Worm (Caenorhabditis elegans) whole organism, young adult: ENCODE data around the gene C05D9.3.

Source experiments
- B0019.2 ChIP-seq: fragments of 200-800 bp; sonication (Bioruptor generic); conservative IDR thresholded peaks from 2 replicates; pipeline ENCODE4 v1.3.6; 2022; ENCODE audit warnings: missing genetic modification reagents, missing genetic modification characterization, missing compliant biosample characterization
- B0035.1 ChIP-seq: sonication (generic microtip); optimal IDR thresholded peaks from 2 replicates; lab custom pipeline; 2016; ENCODE audit warnings: missing genetic modification characterization, mild to moderate bottlenecking, missing compliant biosample characterization, missing genotype, missing genetic modification reagents
- F23B12.7 ChIP-seq: sonication (generic microtip); optimal IDR thresholded peaks from 2 replicates; lab custom pipeline; 2017; ENCODE audit warnings: missing genetic modification characterization, mild to moderate bottlenecking, missing compliant biosample characterization, antibody characterized with exemption, moderate library complexity; ENCODE audit not compliant: insufficient read depth
- F33H1.4 ChIP-seq: fragments of 200-800 bp; sonication (Bioruptor generic); IDR thresholded peaks from 2 replicates; pipeline ENCODE4 v1.3.6; 2022; ENCODE audit warnings: missing genetic modification reagents, missing genetic modification characterization, missing compliant biosample characterization
- F39B2.1 ChIP-seq: fragments of 200-800 bp; sonication (Bioruptor generic); IDR thresholded peaks from 2 replicates; pipeline ENCODE4 v1.3.6; 2022; ENCODE audit warnings: missing genetic modification reagents, missing genetic modification characterization, missing compliant biosample characterization
- F57A8.1 ChIP-seq: fragments of 200-800 bp; sonication (Bioruptor generic); optimal IDR thresholded peaks from 2 replicates; lab custom pipeline; 2018; ENCODE audit warnings: mild to moderate bottlenecking, missing genetic modification characterization, moderate library complexity, missing compliant biosample characterization
- F57C9.4 ChIP-seq: sonication (generic microtip); optimal IDR thresholded peaks from 2 replicates; lab custom pipeline; 2017; ENCODE audit warnings: mild to moderate bottlenecking, missing genetic modification characterization, missing compliant biosample characterization
- Y53F4B.3 ChIP-seq: fragments of 200-800 bp; sonication (Bioruptor generic); IDR thresholded peaks from 2 replicates; pipeline ENCODE4 v1.3.6; 2022; ENCODE audit warnings: missing genetic modification reagents, missing genetic modification characterization, missing compliant biosample characterization
- Y56A3A.18 ChIP-seq: fragments of 200-800 bp; sonication (Bioruptor generic); IDR thresholded peaks from 2 replicates; pipeline ENCODE4 v1.3.6; 2022; ENCODE audit warnings: missing genetic modification reagents, missing genetic modification characterization, missing compliant biosample characterization
- aptf-2 ChIP-seq: fragments of 200-800 bp; sonication (Bioruptor generic); conservative IDR thresholded peaks from 2 replicates; pipeline ENCODE4 v1.3.6; 2022; ENCODE audit warnings: missing genetic modification reagents, missing genetic modification characterization, missing compliant biosample characterization
- athp-1 ChIP-seq: sonication (generic microtip); optimal IDR thresholded peaks from 2 replicates; lab custom pipeline; 2017; ENCODE audit warnings: mild to moderate bottlenecking, missing genetic modification characterization, missing compliant biosample characterization
- ccch-3 ChIP-seq: fragments of 200-800 bp; sonication (Bioruptor generic); optimal IDR thresholded peaks from 2 replicates; lab custom pipeline; 2018; ENCODE audit warnings: mild to moderate bottlenecking, missing genetic modification characterization, missing compliant biosample characterization
- chd-7 ChIP-seq: sonication (generic microtip); optimal IDR thresholded peaks from 2 replicates; lab custom pipeline; 2016; ENCODE audit warnings: mild to moderate bottlenecking, missing genetic modification characterization, moderate library complexity, missing compliant biosample characterization
- die-1 ChIP-seq: sonication (generic microtip); optimal IDR thresholded peaks from 2 replicates; lab custom pipeline; 2016; ENCODE audit warnings: missing genotype, mild to moderate bottlenecking, missing genetic modification characterization, missing compliant biosample characterization
- egl-44 ChIP-seq: fragments of 200-800 bp; sonication (Bioruptor generic); IDR thresholded peaks from 2 replicates; pipeline ENCODE4 v1.3.6; 2022; ENCODE audit warnings: missing genetic modification reagents, missing genetic modification characterization, missing compliant biosample characterization
- egrh-3 ChIP-seq: fragments of 200-800 bp; sonication (Bioruptor generic); IDR thresholded peaks from 2 replicates; pipeline ENCODE4 v1.3.6; 2022; ENCODE audit warnings: missing genetic modification reagents, missing genetic modification characterization, missing compliant biosample characterization
- fkh-3 ChIP-seq: sonication (generic microtip); optimal IDR thresholded peaks from 2 replicates; lab custom pipeline; 2016; ENCODE audit warnings: mild to moderate bottlenecking, missing genetic modification characterization, missing compliant biosample characterization
- hmg-1.2 ChIP-seq: fragments of 200-800 bp; sonication (Bioruptor generic); IDR thresholded peaks from 2 replicates; pipeline ENCODE4 v1.3.6; 2022; ENCODE audit warnings: missing genetic modification reagents, missing genetic modification characterization, missing compliant biosample characterization
- lin-35 ChIP-seq, 3 experiments: fragments of 150-350 bp in 2 of 3; sonication (generic microtip) in 1 of 3; optimal IDR thresholded peaks; 2 replicates each; lab custom pipeline; 2014 to 2018; ENCODE audit warnings: missing biosample characterization in 3 of 3, missing genetic modification characterization in 3 of 3, missing genetic modification reagents in 3 of 3
- lsy-27 ChIP-seq: sonication (generic microtip); optimal IDR thresholded peaks from 2 replicates; lab custom pipeline; 2017; ENCODE audit warnings: missing genetic modification characterization, mild to moderate bottlenecking, missing compliant biosample characterization, antibody characterized with exemption, missing genotype, borderline replicate concordance; ENCODE audit not compliant: insufficient read depth
- madf-10 ChIP-seq: sonication (generic microtip); optimal IDR thresholded peaks from 2 replicates; lab custom pipeline; 2016; ENCODE audit warnings: mild to moderate bottlenecking, missing genetic modification characterization, missing compliant biosample characterization
- madf-8 ChIP-seq: fragments of 200-800 bp; sonication (Bioruptor generic); conservative IDR thresholded peaks from 2 replicates; pipeline ENCODE4 v1.3.6; 2022; ENCODE audit warnings: missing genetic modification reagents, missing genetic modification characterization, missing compliant biosample characterization
- nfya-2 ChIP-seq: fragments of 200-800 bp; sonication (Bioruptor generic); IDR thresholded peaks from 2 replicates; pipeline ENCODE4 v1.3.6; 2022; ENCODE audit warnings: missing genetic modification reagents, missing genetic modification characterization, missing compliant biosample characterization
- nhr-120 ChIP-seq: fragments of 200-800 bp; sonication (Bioruptor generic); IDR thresholded peaks from 2 replicates; pipeline ENCODE4 v1.3.6; 2022; ENCODE audit warnings: missing genetic modification characterization, missing compliant biosample characterization
- nhr-179 ChIP-seq: sonication (generic microtip); optimal IDR thresholded peaks from 2 replicates; lab custom pipeline; 2016; ENCODE audit warnings: mild to moderate bottlenecking, missing genetic modification characterization, missing compliant biosample characterization
- nhr-80 ChIP-seq: sonication (generic microtip); optimal IDR thresholded peaks from 2 replicates; lab custom pipeline; 2016; ENCODE audit warnings: missing genetic modification characterization, missing compliant biosample characterization
- nhr-90 ChIP-seq: sonication (generic microtip); optimal IDR thresholded peaks from 2 replicates; lab custom pipeline; 2016; ENCODE audit warnings: missing genotype, mild to moderate bottlenecking, missing genetic modification characterization, missing compliant biosample characterization
- pbrm-1 ChIP-seq: fragments of 200-800 bp; sonication (Bioruptor generic); IDR thresholded peaks from 2 replicates; pipeline ENCODE4 v1.3.6; 2022; ENCODE audit warnings: missing genetic modification reagents, missing genetic modification characterization, missing compliant biosample characterization
- pha-4 ChIP-seq: fragments of 150-350 bp; sonication (generic microtip); optimal IDR thresholded peaks from 2 replicates; lab custom pipeline; 2014; ENCODE audit warnings: missing biosample characterization, missing genetic modification reagents, missing genetic modification characterization
- sdz-38 ChIP-seq: sonication (generic microtip); optimal IDR thresholded peaks from 2 replicates; lab custom pipeline; 2016; ENCODE audit warnings: missing genotype, missing genetic modification characterization, missing compliant biosample characterization
- snpc-1.3 ChIP-seq: sonication (generic microtip); optimal IDR thresholded peaks from 2 replicates; lab custom pipeline; 2017; ENCODE audit warnings: missing genetic modification characterization, mild to moderate bottlenecking, missing compliant biosample characterization, antibody characterized with exemption, moderate library complexity, missing genotype, missing genetic modification reagents; ENCODE audit not compliant: insufficient read depth
- somi-1 ChIP-seq: fragments of 200-800 bp; sonication (Bioruptor generic); optimal IDR thresholded peaks from 2 replicates; lab custom pipeline; 2018; ENCODE audit warnings: mild to moderate bottlenecking, missing genetic modification characterization, missing compliant biosample characterization
- sptf-2 ChIP-seq: fragments of 200-800 bp; sonication (Bioruptor generic); optimal IDR thresholded peaks from 2 replicates; lab custom pipeline; 2018; ENCODE audit warnings: mild to moderate bottlenecking, missing genetic modification characterization, missing compliant biosample characterization
- tbp1 ChIP-seq: fragments of 200-800 bp; sonication (Bioruptor generic); optimal IDR thresholded peaks from 2 replicates; lab custom pipeline; 2018; ENCODE audit warnings: mild to moderate bottlenecking, missing genetic modification characterization, missing compliant biosample characterization
- tbx-9 ChIP-seq: sonication (generic microtip); optimal IDR thresholded peaks from 2 replicates; lab custom pipeline; 2016; ENCODE audit warnings: borderline replicate concordance, missing genetic modification characterization, inconsistent platforms, missing compliant biosample characterization
- zfh-2 ChIP-seq: fragments of 200-800 bp; sonication (Bioruptor generic); conservative IDR thresholded peaks from 2 replicates; pipeline ENCODE4 v1.3.6; 2022; ENCODE audit warnings: missing genetic modification reagents, missing genetic modification characterization, missing compliant biosample characterization
- ztf-22 ChIP-seq: fragments of 200-800 bp; sonication (Bioruptor generic); optimal IDR thresholded peaks from 2 replicates; lab custom pipeline; 2018; ENCODE audit warnings: mild to moderate bottlenecking, missing genetic modification characterization, moderate library complexity, missing compliant biosample characterization

The C05D9.3 gene

DNA sequence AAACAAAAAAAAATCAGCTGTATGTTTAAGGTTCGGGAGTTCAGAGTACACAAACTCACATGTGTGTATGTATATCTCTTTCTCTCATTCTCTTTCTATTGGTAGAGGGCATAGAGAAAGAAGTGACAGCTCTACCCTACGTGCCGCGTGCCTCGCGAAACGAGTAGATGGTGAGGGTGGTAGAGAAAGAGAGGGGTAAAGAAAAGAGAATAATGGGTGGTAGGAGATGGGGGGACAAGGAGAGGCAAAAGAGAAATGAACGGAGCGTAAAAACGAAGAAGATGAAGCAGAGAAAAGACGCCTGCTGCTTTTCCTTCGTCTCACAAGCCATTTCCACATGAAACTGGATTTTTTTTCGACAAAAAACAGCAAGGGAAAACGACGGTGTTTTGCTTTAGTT lies 18.5 kb upstream of the C05D9.3 start (continued):
- TF ChIP-seq Y53F4B.3 (GFP tag; lab: Robert Waterston, UW), result no peak
- TF ChIP-seq egl-44 (GFP tag; lab: Robert Waterston, UW), result peak; percentile 82
- peak in 1 of 3 experiments; percentile 82 for TF ChIP-seq lin-35 (GFP tag; optimal IDR thresholded peaks at IDR 0.05; lab: Kevin White, UChicago)
- no peak for TF ChIP-seq nhr-120 (GFP tag; lab: Robert Waterston, UW)
- no peak for TF ChIP-seq tbx-9 (tag; lab: Kevin White, UChicago)
- peak; percentile 82 for TF ChIP-seq chd-7 (tag; lab: Kevin White, UChicago)
- no peak for TF ChIP-seq F57A8.1 (GFP tag; lab: Kevin White, UChicago)
- TF ChIP-seq ztf-22 (GFP tag; lab: Kevin White, UChicago), result peak; percentile 53
- peak; percentile 51 for TF ChIP-seq egrh-3
- TF ChIP-seq F23B12.7 (tag; lab: Kevin White, UChicago), result peak; percentile 64
- no peak for TF ChIP-seq nhr-179 (tag; lab: Kevin White, UChicago)
- no peak for TF ChIP-seq athp-1 (tag; lab: Kevin White, UChicago)
- TF ChIP-seq tbp1 (GFP tag; lab: Kevin White, UChicago), result peak; percentile 66
- TF ChIP-seq aptf-2 (GFP tag; lab: Robert Waterston, UW), result no peak
- peak; percentile 77 for TF ChIP-seq hmg-1.2
- peak; percentile 39 for TF ChIP-seq die-1 (tag; lab: Kevin White, UChicago)

DNA sequence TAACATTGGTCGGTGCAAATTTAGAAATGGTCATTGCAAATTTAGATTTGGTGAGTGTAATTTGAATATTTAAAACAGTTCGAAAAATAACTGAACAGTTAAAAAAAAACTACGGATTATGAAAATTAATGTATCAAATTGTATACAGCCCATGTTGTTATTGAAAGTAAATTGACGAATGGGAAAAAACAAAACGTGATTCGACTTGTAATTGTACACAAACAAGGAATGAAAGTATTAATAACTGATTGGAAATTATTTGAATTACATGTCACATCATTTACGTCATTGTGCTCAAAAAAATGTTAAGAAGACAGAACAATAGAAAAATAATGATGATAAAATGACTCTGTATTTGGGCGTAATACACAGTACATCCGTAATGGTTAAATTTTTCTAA lies 17.4 kb upstream of the C05D9.3 start:
- TF ChIP-seq nfya-2 (GFP tag; lab: Robert Waterston, UW), result no peak
- no peak for TF ChIP-seq B0019.2 (GFP tag; lab: Robert Waterston, UW)
- no peak for TF ChIP-seq nhr-90 (tag; lab: Kevin White, UChicago)
- no peak for TF ChIP-seq sdz-38 (tag; lab: Kevin White, UChicago)
- TF ChIP-seq somi-1 (GFP tag; lab: Kevin White, UChicago), result no peak
- TF ChIP-seq madf-10 (tag; lab: Kevin White, UChicago), result no peak
- TF ChIP-seq sptf-2 (GFP tag; lab: Kevin White, UChicago), result no peak
- TF ChIP-seq nhr-80, result no peak
- no peak for TF ChIP-seq pha-4
- no peak for TF ChIP-seq zfh-2 (GFP tag; lab: Robert Waterston, UW)
- TF ChIP-seq lsy-27 (tag; lab: Kevin White, UChicago), result no peak
- no peak for TF ChIP-seq tbx-9 (tag; lab: Kevin White, UChicago)
- no peak for TF ChIP-seq Y56A3A.18
- no peak for TF ChIP-seq F57C9.4 (tag; lab: Kevin White, UChicago)
- TF ChIP-seq fkh-3 (tag; lab: Kevin White, UChicago), result no peak
- TF ChIP-seq F33H1.4 (GFP tag; lab: Robert Waterston, UW), result no peak
- TF ChIP-seq ccch-3 (GFP tag; lab: Kevin White, UChicago), result no peak
- TF ChIP-seq pbrm-1 (GFP tag; lab: Robert Waterston, UW), result no peak
- no peak for TF ChIP-seq tbp1 (GFP tag; lab: Kevin White, UChicago)

DNA sequence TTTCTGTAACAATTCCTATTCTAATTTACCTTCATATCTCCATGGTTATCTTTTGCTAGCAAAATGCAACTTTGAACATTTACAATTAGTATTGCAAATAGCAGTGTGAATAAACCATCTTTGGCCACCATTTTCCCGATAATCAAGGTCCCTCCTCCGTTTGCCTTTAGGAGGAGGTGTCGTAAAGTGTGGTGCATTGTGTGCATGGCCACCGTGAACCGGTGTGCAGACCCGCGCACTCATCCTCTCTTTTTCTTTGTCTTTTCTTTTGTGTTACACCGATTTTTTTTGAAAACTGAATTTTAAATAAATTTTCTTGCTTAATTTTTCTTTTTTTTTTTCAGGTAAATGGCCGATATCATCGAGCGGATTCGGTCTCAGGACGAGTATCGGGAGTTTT lies 14.9 kb upstream of the C05D9.3 start, which contains the start of the genes pigx-1 and rme-6:
Gene pigx-1, minus strand, starts transcription at position 206 of the 400 bp plus-strand sequence.
Gene rme-6, plus strand, starts transcription at position 345 of the 400 bp plus-strand sequence.
- TF ChIP-seq snpc-1.3 (tag; lab: Kevin White, UChicago) (no peak), F57C9.4 (tag; lab: Kevin White, UChicago) (no peak), lsy-27 (tag; lab: Kevin White, UChicago) (no peak), F39B2.1 (no peak), die-1 (tag; lab: Kevin White, UChicago) (no peak), B0035.1 (no peak), madf-10 (tag; lab: Kevin White, UChicago) (no peak), fkh-3 (tag; lab: Kevin White, UChicago) (no peak), madf-8 (GFP tag; lab: Robert Waterston, UW) (no peak)
